Worm (Caenorhabditis elegans): ENCODE results near the gene kvs-3.

DNA sequence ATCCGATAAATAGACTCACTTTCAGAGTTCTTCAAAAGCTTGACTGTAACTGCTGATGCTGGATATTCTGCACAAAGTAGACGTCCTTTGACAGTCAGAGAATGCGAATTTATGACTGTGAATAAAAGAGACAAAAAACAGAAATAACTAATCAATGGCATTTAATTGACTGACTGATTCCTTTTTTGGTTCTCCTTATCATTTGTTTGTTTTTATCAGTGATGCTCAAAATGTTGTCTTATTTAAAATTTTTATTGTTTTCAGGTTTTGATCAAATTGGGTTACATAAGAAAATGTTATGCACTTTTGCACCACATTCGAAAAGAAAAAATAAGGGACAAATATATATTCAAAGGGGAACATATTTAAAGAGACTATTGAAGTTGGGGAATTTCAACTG lies 38.2 kb downstream of the kvs-3 start, which contains the start of gene ttr-49:
- TF ChIP-seq mdl-1 (tag; optimal IDR thresholded peaks at IDR 0.05) (no peak), zag-1 (tag; optimal IDR thresholded peaks at IDR 0.05) (no peak), lir-3 (tag; optimal IDR thresholded peaks at IDR 0.05; ENCODE audit: poor library complexity) (no peak), rnt-1 (tag; optimal IDR thresholded peaks at IDR 0.05) (no peak), aly-2 (tag; optimal IDR thresholded peaks at IDR 0.05) (no peak), nhr-12 (tag; optimal IDR thresholded peaks at IDR 0.05) (no peak), lsy-2 (tag; optimal IDR thresholded peaks at IDR 0.05) (no peak), C16A3.4 (tag; optimal IDR thresholded peaks at IDR 0.05) (no peak), swsn-7 (tag; optimal IDR thresholded peaks at IDR 0.05) (no peak)

Data from whole organism, L1 larva.